Worm (Caenorhabditis elegans) whole organism, L4 larva: ENCODE results near the gene F56C3.3.

Experiments used
- Y48G9A.11 ChIP-seq: fragments of 200-800 bp; sonication (Bioruptor generic); IDR thresholded peaks from 2 replicates; pipeline ENCODE4 v1.3.6; 2022; ENCODE audit warnings: missing genetic modification reagents, missing genetic modification characterization, missing compliant biosample characterization
- lsy-2 ChIP-seq, 2 experiments: fragments of 150-350 bp in 1 of 2; sonication (generic microtip) in 1 of 2; optimal IDR thresholded peaks; 2 replicates each; lab custom pipeline; 2014 to 2017; ENCODE audit warnings: missing biosample characterization in 2 of 2, missing genetic modification characterization in 2 of 2
- nhr-77 ChIP-seq: fragments of 150-350 bp; optimal IDR thresholded peaks from 2 replicates; lab custom pipeline; 2014; ENCODE audit warnings: missing biosample characterization, missing genetic modification characterization
- unc-130 ChIP-seq: sonication (generic microtip); optimal IDR thresholded peaks from 2 replicates; lab custom pipeline; 2016; ENCODE audit warnings: missing genetic modification reagents, missing genetic modification characterization, missing compliant biosample characterization
- unc-39 ChIP-seq: sonication (generic microtip); optimal IDR thresholded peaks from 2 replicates; lab custom pipeline; 2017; ENCODE audit warnings: missing biosample characterization, missing genetic modification characterization
- zfp-3 ChIP-seq: fragments of 200-800 bp; sonication (Bioruptor generic); conservative IDR thresholded peaks from 2 replicates; pipeline ENCODE4 v1.3.6; 2022; ENCODE audit warnings: missing genetic modification reagents, missing genetic modification characterization, missing compliant biosample characterization

- no peak for TF ChIP-seq lsy-2 (tag; optimal IDR thresholded peaks at IDR 0.05; lab: Kevin White, UChicago)
- no peak for TF ChIP-seq Y48G9A.11 (GFP tag; lab: Robert Waterston, UW)
- no peak for TF ChIP-seq zfp-3 (GFP tag; lab: Robert Waterston, UW)
- no peak for TF ChIP-seq unc-39 (tag; lab: Kevin White, UChicago)
- TF ChIP-seq nhr-77 (tag; lab: Kevin White, UChicago), result no peak
- no peak for TF ChIP-seq unc-130 (GFP tag; lab: Kevin White, UChicago)
These were observed 36.2 kb upstream of the F56C3.3 start for ce11 chrX:1394437-1394836.
